Fruit fly (Drosophila melanogaster) whole organism, adult: Measurements from ENCODE around the gene mRpL32.

Experiments
- CG11617 ChIP-seq: fragments of 200-800 bp; sonication (Bioruptor generic); optimal IDR thresholded peaks from 2 replicates; lab custom pipeline; 2017; ENCODE audit warnings: mild to moderate bottlenecking, missing biosample characterization, missing genetic modification reagents, missing genetic modification characterization
- CG12768 ChIP-seq: fragments of 200-800 bp; sonication (Bioruptor generic); optimal IDR thresholded peaks from 2 replicates; lab custom pipeline; 2017; ENCODE audit warnings: missing biosample characterization, missing genetic modification characterization, mild to moderate bottlenecking, moderate library complexity, missing genetic modification reagents
- CG14711 ChIP-seq: fragments of 200-800 bp; sonication (Bioruptor generic); optimal IDR thresholded peaks from 2 replicates; lab custom pipeline; 2018; ENCODE audit warnings: missing biosample characterization, mild to moderate bottlenecking, missing genetic modification characterization, moderate library complexity
- CG1620 ChIP-seq: fragments of 200-800 bp; sonication (Bioruptor generic); optimal IDR thresholded peaks from 2 replicates; lab custom pipeline; 2016; ENCODE audit warnings: missing biosample characterization, missing genetic modification characterization
- CG33017 ChIP-seq: fragments of 200-800 bp; sonication (Bioruptor generic); optimal IDR thresholded peaks from 2 replicates; lab custom pipeline; 2018; ENCODE audit warnings: missing biosample characterization, mild to moderate bottlenecking, missing genetic modification characterization, moderate library complexity
- CG5204 ChIP-seq: fragments of 200-800 bp; sonication (Bioruptor generic); optimal IDR thresholded peaks from 2 replicates; lab custom pipeline; 2016; ENCODE audit warnings: missing biosample characterization, missing genetic modification characterization
- CG7045 ChIP-seq: fragments of 200-800 bp; sonication (Bioruptor generic); optimal IDR thresholded peaks from 2 replicates; lab custom pipeline; 2017; ENCODE audit warnings: missing biosample characterization, mild to moderate bottlenecking, missing genetic modification characterization
- CG7101 ChIP-seq: fragments of 200-800 bp; sonication (Bioruptor generic); optimal IDR thresholded peaks from 2 replicates; lab custom pipeline; 2018; ENCODE audit warnings: missing biosample characterization, mild to moderate bottlenecking, missing genetic modification characterization, moderate library complexity
- Clk ChIP-seq: fragments of 200-800 bp; sonication (Bioruptor generic); optimal IDR thresholded peaks from 2 replicates; lab custom pipeline; 2017; ENCODE audit warnings: missing biosample characterization, missing genetic modification characterization
- Crg-1 ChIP-seq: fragments of 200-800 bp; sonication (Bioruptor generic); optimal IDR thresholded peaks from 2 replicates; lab custom pipeline; 2016; ENCODE audit warnings: missing biosample characterization, missing genetic modification characterization
- Hr96 ChIP-seq: fragments of 200-800 bp; sonication (Bioruptor generic); optimal IDR thresholded peaks from 2 replicates; lab custom pipeline; 2016; ENCODE audit warnings: missing biosample characterization, missing genetic modification characterization
- Mnt ChIP-seq: fragments of 200-800 bp; sonication (Bioruptor generic); optimal IDR thresholded peaks from 2 replicates; lab custom pipeline; 2016; ENCODE audit warnings: missing biosample characterization, mild to moderate bottlenecking, missing genetic modification characterization
- bab1 ChIP-seq: fragments of 200-800 bp; sonication (Bioruptor generic); optimal IDR thresholded peaks from 3 replicates; lab custom pipeline; 2019; ENCODE audit warnings: missing biosample characterization, mild to moderate bottlenecking, missing genetic modification characterization, moderate library complexity
- cic ChIP-seq: fragments of 200-800 bp; sonication (Bioruptor generic); optimal IDR thresholded peaks from 2 replicates; lab custom pipeline; 2017; ENCODE audit warnings: missing biosample characterization, mild to moderate bottlenecking, missing genetic modification characterization, moderate library complexity
- cnc ChIP-seq, 2 experiments: fragments of >200 bp; optimal IDR thresholded peaks; 2 replicates each; lab custom pipeline; 2017
- kay ChIP-seq: fragments of 200-800 bp; sonication (Bioruptor generic); peaks from one replicate; lab custom pipeline; 2016; ENCODE audit warnings: missing biosample characterization, missing genetic modification characterization, borderline replicate concordance
- ovo ChIP-seq: fragments of 200-800 bp; sonication (Bioruptor generic); optimal IDR thresholded peaks from 2 replicates; lab custom pipeline; 2016; ENCODE audit warnings: missing biosample characterization, missing genetic modification characterization
- pad ChIP-seq: fragments of 200-800 bp; sonication (Bioruptor generic); optimal IDR thresholded peaks from 3 replicates; lab custom pipeline; 2017; ENCODE audit warnings: missing biosample characterization, missing genetic modification characterization, mild to moderate bottlenecking, moderate library complexity, missing genetic modification reagents
- tj ChIP-seq: fragments of 200-800 bp; sonication (Bioruptor generic); optimal IDR thresholded peaks from 3 replicates; lab custom pipeline; 2017; ENCODE audit warnings: missing biosample characterization, mild to moderate bottlenecking, missing genetic modification characterization, moderate library complexity
- toe ChIP-seq: fragments of 200-800 bp; sonication (Bioruptor generic); optimal IDR thresholded peaks from 2 replicates; lab custom pipeline; 2016; ENCODE audit warnings: missing biosample characterization, missing genetic modification characterization

Gene mRpL32

DNA sequence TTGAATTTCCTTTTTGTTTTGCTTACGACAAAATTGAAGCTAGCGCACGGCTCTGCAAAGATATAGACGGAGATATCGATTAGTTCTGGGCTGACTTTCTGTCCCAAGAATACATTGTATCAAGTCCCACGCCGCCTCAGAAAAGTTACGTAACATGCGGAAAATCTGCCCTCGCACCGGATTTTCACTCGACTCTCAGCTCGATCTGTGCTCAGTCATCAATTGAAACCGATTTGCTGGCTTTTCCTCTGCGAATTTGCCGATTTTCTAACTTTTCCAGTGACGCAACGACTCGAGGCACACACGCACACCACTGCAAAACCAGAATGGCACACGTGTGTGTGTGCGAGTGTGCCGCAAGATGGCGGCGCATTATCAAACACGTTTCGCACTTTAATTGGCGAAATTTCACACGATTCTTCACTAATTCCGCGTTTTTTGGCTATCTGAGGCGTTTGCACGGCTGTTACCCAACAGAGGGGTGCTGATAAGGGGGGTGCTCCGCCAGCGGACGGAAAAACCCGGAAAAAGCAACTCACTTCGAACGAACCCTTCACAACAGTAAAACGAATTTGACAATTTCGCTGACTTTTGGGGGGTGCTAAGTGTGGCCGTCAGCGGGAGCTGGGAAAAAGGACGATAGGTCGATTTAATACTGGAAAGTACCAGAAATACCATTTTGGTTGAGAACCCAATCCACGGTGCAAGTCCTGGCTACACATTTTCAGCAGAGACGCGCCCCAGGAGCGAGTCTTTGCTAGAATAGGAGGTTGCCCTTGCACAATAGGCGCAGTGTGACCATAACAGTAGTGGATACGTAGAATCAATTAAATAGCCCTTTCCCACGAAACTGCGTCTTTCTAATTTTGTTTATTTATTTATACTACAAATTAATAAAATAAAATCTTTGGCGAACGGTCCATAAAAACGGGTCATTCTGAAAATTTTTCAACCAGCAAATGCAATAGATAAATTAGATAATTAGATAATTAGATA, 33.4 kb upstream of the mRpL32 start, which contains the start of gene ATPsynC:
Gene ATPsynC, minus strand, starts transcription at position 634 of the 996 bp plus-strand sequence.
- peak; percentile 79 for TF ChIP-seq bab1
- TF ChIP-seq Crg-1 (GFP tag; lab: Kevin White, UChicago) = peak; percentile 16
- TF ChIP-seq pad = peak; percentile 49
- TF ChIP-seq tj = peak; percentile 67
- TF ChIP-seq CG12768 (GFP tag; lab: Kevin White, UChicago) = peak; percentile 67
- TF ChIP-seq Mnt (GFP tag; lab: Kevin White, UChicago) = peak; percentile 90
- TF ChIP-seq kay (GFP tag; lab: Kevin White, UChicago) = no peak
- no peak for TF ChIP-seq cnc (optimal IDR thresholded peaks at IDR 0.05; lab: Kevin White, UChicago)
- TF ChIP-seq cic = peak; percentile 69
- peak; percentile 40 for TF ChIP-seq CG1620 (GFP tag; lab: Kevin White, UChicago)
- TF ChIP-seq CG33017 (tag; lab: Kevin White, UChicago) = peak; percentile 39
- peak; percentile 60 for TF ChIP-seq CG7101 (tag; lab: Kevin White, UChicago)
- TF ChIP-seq CG7045 (GFP tag; lab: Kevin White, UChicago) = peak; percentile 41
- TF ChIP-seq toe (GFP tag; lab: Kevin White, UChicago) = no peak
- no peak for TF ChIP-seq Clk (GFP tag; lab: Kevin White, UChicago)
- TF ChIP-seq CG14711 (tag; lab: Kevin White, UChicago) = peak; percentile 9
- TF ChIP-seq CG11617 (GFP tag; lab: Kevin White, UChicago) = no peak

DNA sequence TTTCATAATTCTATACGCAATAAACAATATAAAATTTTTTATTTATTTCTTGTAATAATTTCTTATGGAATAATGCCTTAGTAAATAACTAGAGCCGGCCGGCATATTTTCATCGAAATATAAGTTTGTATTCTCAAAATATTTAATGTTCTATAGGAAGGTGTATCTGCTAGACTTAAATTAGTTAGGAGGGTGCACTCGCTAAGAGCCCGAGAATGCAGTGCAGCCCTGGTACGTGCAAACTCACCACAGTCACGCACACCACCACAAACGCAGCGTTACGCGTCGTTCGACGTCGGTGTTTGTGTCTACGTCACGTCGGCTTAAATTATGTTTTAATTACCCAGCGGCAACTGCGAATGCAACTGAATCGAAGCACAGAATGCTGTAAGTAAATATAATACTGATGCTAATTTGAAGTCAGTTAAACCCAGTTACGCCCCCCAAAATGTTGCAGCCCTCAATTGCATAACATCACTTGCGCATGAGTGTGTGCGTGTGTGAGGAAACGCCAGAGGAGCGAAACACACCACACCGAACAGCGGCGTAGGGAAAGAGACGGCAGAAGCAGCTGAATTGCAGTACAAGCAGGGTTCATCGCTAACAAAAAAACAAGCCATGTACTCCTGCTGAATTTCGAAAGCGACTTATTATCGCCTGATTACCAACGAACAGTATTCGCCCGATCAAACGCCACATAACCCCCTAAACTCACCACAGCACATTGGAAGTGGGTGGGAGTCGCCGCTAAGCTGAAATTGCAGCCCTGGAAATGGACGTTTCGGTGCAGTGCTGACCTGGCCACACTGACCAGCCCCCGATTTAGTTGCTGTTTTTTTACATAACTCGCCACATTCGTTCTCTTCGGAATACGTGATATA, 32.0 kb upstream of the mRpL32 start, which contains the start of gene CG12054:
Gene CG12054, plus strand, starts transcription at position 247 of the 881 bp plus-strand sequence.
- TF ChIP-seq cnc (optimal IDR thresholded peaks at IDR 0.05; lab: Kevin White, UChicago) (no peak), Clk (GFP tag; lab: Kevin White, UChicago) (no peak), CG12768 (GFP tag; lab: Kevin White, UChicago) (no peak), CG1620 (GFP tag; lab: Kevin White, UChicago) (peak; percentile 19), bab1 (peak; percentile 3), ovo (GFP tag; lab: Kevin White, UChicago) (no peak), Mnt (GFP tag; lab: Kevin White, UChicago) (peak; percentile 15), Hr96 (peak; percentile 27)

DNA sequence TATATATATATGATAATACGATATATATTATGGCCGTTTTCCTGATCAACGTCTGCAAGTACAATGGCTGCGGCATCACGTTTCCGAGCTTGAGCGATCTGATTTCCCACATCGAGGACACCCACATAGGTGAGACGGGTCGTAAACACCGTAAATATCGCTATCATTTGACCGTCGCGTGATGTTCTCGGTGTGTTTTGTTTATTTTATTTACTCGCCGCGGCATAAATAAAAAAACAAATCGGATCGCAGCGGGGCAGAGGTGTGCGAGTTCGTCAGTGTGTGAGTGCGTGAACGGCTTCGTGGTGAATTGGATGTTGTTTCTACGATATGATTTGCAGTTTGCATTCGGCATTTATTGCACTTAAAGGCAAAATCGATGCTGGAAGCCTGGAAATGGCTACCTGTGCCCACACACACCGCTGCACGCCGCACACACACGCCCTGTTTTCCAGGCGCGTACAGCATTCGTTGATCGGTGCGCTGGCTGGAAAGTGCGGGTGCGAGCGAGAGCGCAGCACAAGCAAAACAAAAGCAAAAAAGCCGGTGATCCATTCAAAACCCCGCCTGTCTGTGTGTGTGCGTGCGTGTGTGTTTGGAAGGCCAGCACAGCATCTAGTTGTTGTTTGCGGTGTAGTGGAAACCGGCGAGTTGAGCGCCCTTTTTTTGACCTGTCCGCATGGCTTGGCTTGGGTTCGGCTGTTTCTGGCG, 31.2 kb upstream of the mRpL32 start:
- TF ChIP-seq tj (peak; percentile 59), CG7101 (tag; lab: Kevin White, UChicago) (no peak), cnc (optimal IDR thresholded peaks at IDR 0.05; lab: Kevin White, UChicago) (no peak), CG7045 (GFP tag; lab: Kevin White, UChicago) (no peak), Crg-1 (GFP tag; lab: Kevin White, UChicago) (peak; percentile 15), CG5204 (GFP tag; lab: Kevin White, UChicago) (no peak), cic (peak; percentile 99), CG1620 (GFP tag; lab: Kevin White, UChicago) (no peak), pad (peak; percentile 28), CG14711 (tag; lab: Kevin White, UChicago) (peak; percentile 17), toe (GFP tag; lab: Kevin White, UChicago) (no peak), CG12768 (GFP tag; lab: Kevin White, UChicago) (peak; percentile 18), CG33017 (tag; lab: Kevin White, UChicago) (peak; percentile 31), ovo (GFP tag; lab: Kevin White, UChicago) (peak; percentile 7), bab1 (no peak), CG11617 (GFP tag; lab: Kevin White, UChicago) (peak; percentile 60), Mnt (GFP tag; lab: Kevin White, UChicago) (peak; percentile 18), kay (GFP tag; lab: Kevin White, UChicago) (no peak), Hr96 (no peak), Clk (GFP tag; lab: Kevin White, UChicago) (no peak)

DNA sequence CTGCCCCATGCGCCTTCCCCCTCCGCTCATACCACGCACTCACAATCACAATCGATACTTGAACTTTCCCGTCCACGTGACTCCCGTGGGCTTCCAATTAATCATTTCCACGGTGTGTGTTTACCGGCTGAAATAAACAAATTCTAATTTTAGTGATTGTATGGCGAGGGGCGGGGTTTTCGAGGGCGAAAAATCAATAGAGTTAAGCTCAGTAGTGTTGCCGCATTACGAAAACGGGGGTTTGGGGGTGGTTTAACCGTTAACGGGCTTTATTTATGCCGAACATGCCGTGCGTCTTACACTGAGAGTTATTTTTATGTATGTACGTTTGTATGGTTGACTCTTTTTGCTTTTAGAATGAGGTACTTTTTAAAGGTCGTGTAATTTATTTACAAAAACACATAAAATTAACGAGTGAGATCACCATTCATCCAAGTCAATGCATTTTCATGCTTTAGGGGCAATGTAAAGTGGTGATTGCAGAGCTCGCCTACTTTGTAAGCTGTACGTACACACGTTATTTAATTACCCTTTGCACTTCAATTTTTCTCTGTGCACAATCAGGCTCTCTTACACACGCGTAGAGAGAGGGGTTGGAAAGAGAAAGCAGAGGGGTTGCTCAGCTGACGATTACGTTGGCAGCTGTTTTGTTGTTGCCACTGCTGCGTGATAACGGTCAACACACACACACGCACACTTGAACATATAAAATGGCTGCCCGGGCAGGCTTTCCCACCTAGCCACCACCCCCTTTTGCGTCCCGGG, 30.4 kb upstream of the mRpL32 start:
- TF ChIP-seq CG11617 (GFP tag; lab: Kevin White, UChicago) (peak; percentile 63), CG7045 (GFP tag; lab: Kevin White, UChicago) (peak; percentile 69), CG33017 (tag; lab: Kevin White, UChicago) (peak; percentile 63), CG7101 (tag; lab: Kevin White, UChicago) (peak; percentile 56), Hr96 (peak; percentile 42), pad (peak; percentile 13), ovo (GFP tag; lab: Kevin White, UChicago) (peak; percentile 17), kay (GFP tag; lab: Kevin White, UChicago) (no peak), toe (GFP tag; lab: Kevin White, UChicago) (no peak)
